Worm (Caenorhabditis elegans) whole organism, mixed stage, embryonic: ENCODE results near the gene C54E4.4.

Experiments
- blmp-1 ChIP-seq: fragments of 150-350 bp; optimal IDR thresholded peaks from 2 replicates; lab custom pipeline; 2014; ENCODE audit warnings: missing biosample characterization, missing genetic modification characterization
- lin-13 ChIP-seq: fragments of 150-350 bp; optimal IDR thresholded peaks from 2 replicates; lab custom pipeline; 2014; ENCODE audit warnings: missing biosample characterization, missing genetic modification characterization
- nhr-12 ChIP-seq: fragments of 150-350 bp; optimal IDR thresholded peaks from 2 replicates; lab custom pipeline; 2014; ENCODE audit warnings: missing biosample characterization, missing genetic modification characterization
- nhr-28 ChIP-seq: fragments of 150-350 bp; optimal IDR thresholded peaks from 2 replicates; lab custom pipeline; 2014; ENCODE audit warnings: missing biosample characterization, missing genetic modification characterization
- nhr-76 ChIP-seq: sonication (generic microtip); optimal IDR thresholded peaks from 2 replicates; lab custom pipeline; 2017; ENCODE audit warnings: missing biosample characterization, missing genetic modification characterization
- snpc-4 ChIP-seq: fragments of 150-350 bp; optimal IDR thresholded peaks from 2 replicates; lab custom pipeline; 2014; ENCODE audit warnings: missing biosample characterization, missing genetic modification characterization
- sptf-1 ChIP-seq: sonication (generic microtip); optimal IDR thresholded peaks from 2 replicates; lab custom pipeline; 2017; ENCODE audit warnings: mild to moderate bottlenecking, missing genetic modification characterization, moderate library complexity, missing compliant biosample characterization
- unc-39 ChIP-seq: fragments of 150-350 bp; optimal IDR thresholded peaks from 2 replicates; lab custom pipeline; 2014; ENCODE audit warnings: missing biosample characterization, missing genetic modification characterization
- unc-62 ChIP-seq: fragments of 150-350 bp; optimal IDR thresholded peaks from 2 replicates; lab custom pipeline; 2014; ENCODE audit warnings: missing biosample characterization, missing genetic modification reagents, missing genetic modification characterization
- ztf-11 ChIP-seq: fragments of 150-350 bp; optimal IDR thresholded peaks from 2 replicates; lab custom pipeline; 2014; ENCODE audit warnings: missing biosample characterization, missing genetic modification characterization

DNA sequence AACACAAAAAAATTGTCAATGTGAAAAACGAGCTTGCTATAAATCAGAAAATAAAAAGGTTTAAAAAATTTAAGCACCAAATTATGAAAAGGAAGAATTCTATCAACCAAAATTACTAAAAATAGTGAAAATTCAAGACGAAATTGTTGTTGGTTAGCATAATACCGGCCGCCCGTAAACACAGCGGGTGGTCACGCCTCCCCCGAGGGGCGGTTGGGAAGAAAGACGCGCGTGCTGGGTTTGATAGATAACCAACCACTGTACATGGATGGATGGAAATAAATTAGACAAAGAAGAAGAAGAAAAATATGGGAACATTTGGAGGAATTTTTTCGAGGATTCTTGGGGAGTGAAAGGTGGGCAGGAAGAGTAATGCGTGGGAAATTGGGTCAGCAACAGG lies 26.1 kb downstream of the C54E4.4 start:
- TF ChIP-seq blmp-1 (tag; lab: Kevin White, UChicago) (no peak), ztf-11 (tag; lab: Kevin White, UChicago) (no peak), nhr-76 (tag; lab: Kevin White, UChicago) (no peak), lin-13 (no peak), unc-39 (tag; lab: Kevin White, UChicago) (no peak), nhr-28 (tag; lab: Kevin White, UChicago) (no peak), unc-62 (GFP tag; lab: Kevin White, UChicago) (no peak), sptf-1 (tag; lab: Kevin White, UChicago) (no peak), nhr-12 (tag; lab: Kevin White, UChicago) (no peak), snpc-4 (tag; lab: Kevin White, UChicago) (no peak)
